Worm (Caenorhabditis elegans): ENCODE data around the gene frpr-8.

Gene frpr-8

DNA sequence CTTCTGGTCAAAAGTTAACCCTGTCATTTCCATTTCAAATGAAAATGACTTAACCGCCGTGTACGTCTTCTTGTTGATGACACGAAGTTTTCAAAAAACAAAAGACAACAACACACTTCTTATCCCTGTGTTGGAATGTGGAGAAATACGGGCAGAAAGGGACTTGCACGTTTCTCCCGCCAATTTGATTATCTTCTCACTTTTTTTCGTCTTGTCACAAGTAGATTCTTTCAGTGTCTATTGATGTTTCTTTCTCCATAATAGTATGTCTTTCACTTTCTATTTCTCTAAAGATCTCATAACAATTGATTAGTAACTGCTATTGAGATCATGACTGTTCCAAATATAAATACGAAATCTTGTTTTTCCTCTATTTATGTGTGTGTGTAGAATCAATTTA is 38.1 kb upstream of the frpr-8 start:
- TF ChIP-seq ttx-3 (tag; optimal IDR thresholded peaks at IDR 0.05) (no peak), unc-42 (tag; optimal IDR thresholded peaks at IDR 0.05) (peak; percentile 87)

DNA sequence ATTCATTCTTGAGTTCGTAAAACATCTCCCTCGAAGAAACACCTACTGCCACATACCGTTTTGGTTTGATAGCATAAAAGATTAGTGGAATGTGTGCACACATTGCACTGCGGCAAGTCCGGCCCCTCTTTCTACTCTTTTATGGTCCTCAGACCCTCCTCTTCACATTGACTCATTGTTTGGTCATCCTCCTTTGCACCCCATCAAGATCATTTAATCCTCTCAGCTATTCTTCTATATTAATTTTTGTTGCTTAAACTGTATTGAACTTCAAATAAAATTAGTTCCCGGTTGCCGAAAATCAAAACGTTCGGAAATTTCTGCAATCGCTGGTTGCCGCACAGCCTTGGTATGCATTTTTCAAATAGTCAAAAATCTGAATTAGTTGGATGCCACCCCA is 37.3 kb upstream of the frpr-8 start, which contains the start of gene rig-1:
TSS of gene rig-1 (plus strand) at position 301 of the 400 bp plus-strand sequence.
- no peak for TF ChIP-seq tbx-7 (tag; optimal IDR thresholded peaks at IDR 0.05)
- no peak for TF ChIP-seq unc-42 (tag; optimal IDR thresholded peaks at IDR 0.05)
- no peak for TF ChIP-seq hlh-6 (tag; optimal IDR thresholded peaks at IDR 0.05)
- no peak for TF ChIP-seq zip-5 (tag; optimal IDR thresholded peaks at IDR 0.05)
- TF ChIP-seq hlh-15 (tag; optimal IDR thresholded peaks at IDR 0.05) = no peak
- no peak for TF ChIP-seq tbx-2 (tag; optimal IDR thresholded peaks at IDR 0.05)
- TF ChIP-seq dmd-4 (tag; optimal IDR thresholded peaks at IDR 0.05; ENCODE audit: borderline replicate concordance) = no peak
- no peak for TF ChIP-seq ceh-24 (tag; optimal IDR thresholded peaks at IDR 0.05)
- TF ChIP-seq ttx-3 (tag; optimal IDR thresholded peaks at IDR 0.05) = no peak
- no peak for TF ChIP-seq rnt-1 (tag; optimal IDR thresholded peaks at IDR 0.05)
- TF ChIP-seq gmeb-2 (tag; optimal IDR thresholded peaks at IDR 0.05) = no peak
- TF ChIP-seq F13H6.1 (tag; optimal IDR thresholded peaks at IDR 0.05) = no peak
- TF ChIP-seq unc-86 (tag; optimal IDR thresholded peaks at IDR 0.05) = no peak

DNA sequence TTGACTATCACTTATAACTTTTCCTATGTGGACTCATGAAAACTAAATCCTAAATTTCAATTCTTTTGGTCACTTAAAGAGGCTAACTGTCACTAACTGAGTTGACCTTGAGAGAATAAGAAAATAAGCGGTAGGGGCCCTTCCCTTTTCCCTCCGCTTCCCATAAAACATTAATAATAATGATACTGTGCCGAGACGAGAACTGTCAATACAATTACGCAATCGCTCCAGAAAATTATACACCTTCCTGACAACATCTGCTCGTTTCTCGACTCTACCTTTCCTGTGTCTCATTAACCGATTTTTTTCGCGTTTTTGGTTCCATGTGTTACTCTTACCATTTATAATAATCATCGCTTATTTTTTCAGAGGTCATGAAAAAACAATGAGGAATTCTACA is 36.7 kb upstream of the frpr-8 start:
- TF ChIP-seq ceh-18 (tag; optimal IDR thresholded peaks at IDR 0.05) (no peak), rnt-1 (tag; optimal IDR thresholded peaks at IDR 0.05) (no peak)

DNA sequence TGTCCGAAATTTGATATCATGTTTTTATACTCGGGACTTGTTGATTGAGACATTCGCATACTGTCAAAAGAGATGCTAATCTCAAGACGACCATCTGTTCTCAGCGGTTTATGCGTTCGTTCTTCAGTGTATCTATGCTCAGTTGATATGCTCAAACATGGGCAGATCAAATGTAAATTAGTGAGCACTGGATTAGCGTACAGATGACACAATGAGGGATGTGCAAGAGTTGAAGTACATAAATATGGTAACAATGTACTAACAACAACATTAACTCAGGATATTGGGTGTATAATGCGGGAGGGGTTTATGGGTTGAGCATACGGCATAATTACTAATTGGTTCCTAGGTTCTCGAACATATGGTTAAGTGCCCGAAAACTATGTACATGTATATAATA is 35.2 kb upstream of the frpr-8 start:
- TF ChIP-seq sox-4 (tag; optimal IDR thresholded peaks at IDR 0.05) = no peak
- peak; percentile 9 for TF ChIP-seq unc-42 (tag; optimal IDR thresholded peaks at IDR 0.05)

DNA sequence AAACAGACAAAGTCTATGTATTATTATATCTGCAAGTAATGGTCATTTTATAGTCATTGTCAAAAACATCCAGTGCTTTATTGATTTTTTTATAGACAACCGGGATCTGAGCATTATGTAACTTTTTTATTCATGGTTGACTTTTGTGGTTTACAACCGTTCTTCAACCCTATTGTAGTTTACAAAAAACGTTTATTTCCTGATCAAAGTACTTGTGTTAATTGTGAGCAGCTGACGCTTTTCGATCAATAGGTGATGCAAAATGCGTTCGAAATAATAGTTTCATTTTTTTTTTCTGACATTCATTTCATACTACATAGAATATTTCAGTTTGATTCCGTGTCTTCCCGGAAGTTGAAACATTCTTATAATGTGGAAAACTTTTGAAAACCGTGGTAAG is 24.9 kb upstream of the frpr-8 start, which contains the start of the genes K09E2.2 and K09E2.3:
TSS of gene K09E2.2 (plus strand) at position 301 of the 400 bp plus-strand sequence.
TSS of gene K09E2.3 (plus strand) at position 325 of the 400 bp plus-strand sequence.
- TF ChIP-seq unc-55 (GFP tag; optimal IDR thresholded peaks at IDR 0.05) (no peak), ztf-16 (tag; optimal IDR thresholded peaks at IDR 0.05) (no peak), fkh-6 (tag; optimal IDR thresholded peaks at IDR 0.05) (no peak), syd-9 (tag; optimal IDR thresholded peaks at IDR 0.05) (no peak)

DNA sequence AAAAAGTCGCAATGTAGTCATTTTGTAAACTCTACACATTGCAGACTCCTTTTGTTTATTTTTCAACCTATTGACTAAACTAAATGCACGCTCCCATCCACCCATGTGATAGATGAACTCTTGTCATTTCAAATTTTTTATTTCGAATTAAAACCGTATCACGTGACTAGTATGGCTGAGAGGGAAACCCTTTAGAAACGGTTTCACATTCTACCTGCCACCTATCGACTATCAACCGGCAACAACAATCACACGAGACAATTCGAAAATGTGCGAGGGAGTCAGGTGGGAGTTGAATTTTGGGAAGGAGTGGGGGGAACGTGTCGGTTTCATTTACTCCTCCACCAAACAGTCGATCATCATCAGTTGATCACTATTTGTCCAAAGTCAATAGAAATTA is 23.1 kb upstream of the frpr-8 start:
- TF ChIP-seq ceh-19 (GFP tag; optimal IDR thresholded peaks at IDR 0.05) (no peak), hlh-30 (tag; optimal IDR thresholded peaks at IDR 0.05; ENCODE audit: insufficient read depth) (peak; percentile 68)

DNA sequence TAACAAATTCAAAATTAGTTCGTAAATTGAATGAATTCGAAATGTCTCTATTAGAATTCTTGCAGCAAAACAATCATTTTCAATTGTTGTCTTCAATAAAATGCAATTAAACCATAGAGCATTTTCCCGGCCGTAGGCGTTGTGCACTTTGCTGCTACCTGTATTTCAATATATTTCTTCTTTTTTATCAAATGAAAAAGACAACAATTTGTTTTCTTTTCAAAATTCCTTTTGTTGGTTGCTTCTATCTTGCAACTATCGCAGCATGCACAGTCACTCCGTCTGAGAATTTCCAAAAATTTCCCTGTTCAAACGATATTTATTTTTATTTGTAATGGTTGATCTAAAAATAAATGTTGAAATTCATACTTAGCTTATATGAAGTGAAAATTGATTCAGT is 22.5 kb upstream of the frpr-8 start:
- no peak for TF ChIP-seq elt-4 (tag; optimal IDR thresholded peaks at IDR 0.05)
- TF ChIP-seq unc-42 (tag; optimal IDR thresholded peaks at IDR 0.05) = no peak
- no peak for TF ChIP-seq unc-3 (GFP tag; conservative IDR thresholded peaks at IDR 0.05)
- no peak for TF ChIP-seq unc-3 (tag; optimal IDR thresholded peaks at IDR 0.05)
- no peak for TF ChIP-seq ceh-48 (tag; optimal IDR thresholded peaks at IDR 0.05)
- TF ChIP-seq zip-5 (tag; optimal IDR thresholded peaks at IDR 0.05) = no peak

DNA sequence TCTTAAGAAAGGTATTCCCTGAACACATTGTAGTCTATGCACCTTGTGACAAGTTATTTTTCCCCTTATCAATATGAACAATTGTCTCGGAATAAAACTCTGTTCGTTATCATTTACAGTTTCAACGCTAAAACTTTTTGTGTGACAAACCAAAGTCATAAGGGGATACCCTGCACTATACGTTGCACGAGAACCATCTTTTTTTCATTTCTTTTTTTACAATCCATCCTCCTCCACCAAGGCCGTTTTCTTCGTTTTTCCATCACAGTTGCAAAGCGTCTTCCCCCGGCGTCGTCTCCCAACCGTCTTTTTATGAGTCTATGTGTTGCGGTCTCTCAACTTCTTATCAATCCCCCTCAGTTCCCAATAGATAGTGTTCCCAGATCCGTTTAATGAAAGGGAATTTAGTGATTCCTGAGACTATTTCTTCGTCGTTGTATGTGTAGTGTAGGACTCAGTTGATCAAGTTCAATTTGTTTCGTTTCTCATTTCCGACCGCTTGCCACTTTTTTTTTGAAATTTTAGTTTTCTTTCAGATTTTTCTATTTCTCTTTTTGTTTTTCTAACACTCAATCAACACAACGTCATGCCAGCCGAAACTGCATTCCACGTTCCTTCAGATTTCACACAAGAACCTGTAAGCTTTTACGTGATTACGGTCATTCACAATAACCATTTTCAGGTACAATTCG is 21.4 kb upstream of the frpr-8 start:
- TF ChIP-seq nfya-1 (tag; optimal IDR thresholded peaks at IDR 0.05) = no peak
- TF ChIP-seq ceh-22 (tag; optimal IDR thresholded peaks at IDR 0.05) = no peak
- no peak for TF ChIP-seq pha-2 (tag; optimal IDR thresholded peaks at IDR 0.05)
- no peak for TF ChIP-seq sox-2 (GFP tag; IDR thresholded peaks at IDR 0.05)
- no peak for TF ChIP-seq hlh-13 (GFP tag; optimal IDR thresholded peaks at IDR 0.05)

Measured in whole organism, late embryonic.